Fruit fly (Drosophila melanogaster) whole organism, prepupa: ENCODE measurements around the gene CG17097.

Experiments
- Blimp-1 ChIP-seq: fragments of 200-800 bp; sonication (Bioruptor generic); optimal IDR thresholded peaks from 3 replicates; lab custom pipeline; 2017; ENCODE audit warnings: missing biosample characterization, missing genetic modification characterization, mild to moderate bottlenecking, moderate library complexity, missing genetic modification reagents
- CG10631 ChIP-seq: fragments of 200-800 bp; sonication (Bioruptor generic); optimal IDR thresholded peaks from 2 replicates; lab custom pipeline; 2016; ENCODE audit warnings: missing biosample characterization, missing genetic modification characterization
- CG10669 ChIP-seq: fragments of 200-800 bp; sonication (Bioruptor generic); optimal IDR thresholded peaks from 3 replicates; lab custom pipeline; 2018; ENCODE audit warnings: missing biosample characterization, mild to moderate bottlenecking, missing genetic modification characterization, moderate library complexity
- CG11294 ChIP-seq: fragments of 200-800 bp; sonication (Bioruptor generic); IDR thresholded peaks from 2 replicates; pipeline ENCODE4 v1.3.6; 2022; ENCODE audit warnings: missing biosample characterization, missing genetic modification characterization
- CG11762 ChIP-seq: fragments of 200-800 bp; sonication (Bioruptor generic); optimal IDR thresholded peaks from 3 replicates; lab custom pipeline; 2016; ENCODE audit warnings: missing biosample characterization, missing genetic modification characterization; ENCODE audit not compliant: insufficient read depth
- CG11902 ChIP-seq: fragments of 200-800 bp; sonication (Bioruptor generic); optimal IDR thresholded peaks from 3 replicates; lab custom pipeline; 2016; ENCODE audit warnings: missing biosample characterization, missing genetic modification characterization
- CG15336 ChIP-seq: fragments of 200-800 bp; sonication (Bioruptor generic); IDR thresholded peaks from 2 replicates; pipeline ENCODE4 v1.3.6; 2022; ENCODE audit warnings: missing biosample characterization, missing genetic modification characterization
- CG1621 ChIP-seq: fragments of 200-800 bp; sonication (Bioruptor generic); optimal IDR thresholded peaks from 3 replicates; lab custom pipeline; 2018; ENCODE audit warnings: missing biosample characterization, mild to moderate bottlenecking, missing genetic modification characterization
- CG16779 ChIP-seq: fragments of 200-800 bp; sonication (Bioruptor generic); optimal IDR thresholded peaks from 3 replicates; lab custom pipeline; 2017; ENCODE audit warnings: missing biosample characterization, mild to moderate bottlenecking, missing genetic modification characterization
- CG3032 ChIP-seq: fragments of 200-800 bp; optimal IDR thresholded peaks from 2 replicates; lab custom pipeline; 2019; ENCODE audit warnings: missing biosample characterization, mild to moderate bottlenecking, missing genetic modification characterization, moderate library complexity
- CG31627 ChIP-seq: fragments of 200-800 bp; sonication (Bioruptor generic); optimal IDR thresholded peaks from 3 replicates; lab custom pipeline; 2016; ENCODE audit warnings: missing biosample characterization, missing genetic modification characterization
- CG32006 ChIP-seq: fragments of 200-800 bp; sonication (Bioruptor generic); optimal IDR thresholded peaks from 3 replicates; lab custom pipeline; 2017; ENCODE audit warnings: missing biosample characterization, mild to moderate bottlenecking, missing genetic modification characterization
- CG34406 ChIP-seq: fragments of 200-800 bp; sonication (Bioruptor generic); optimal IDR thresholded peaks from 3 replicates; lab custom pipeline; 2016; ENCODE audit warnings: missing biosample characterization, missing genetic modification characterization
- CG3919 ChIP-seq: fragments of 200-800 bp; sonication (Bioruptor generic); optimal IDR thresholded peaks from 3 replicates; lab custom pipeline; 2016; ENCODE audit warnings: missing biosample characterization, missing genetic modification characterization
- CG4318 ChIP-seq: fragments of 200-800 bp; sonication (Bioruptor generic); optimal IDR thresholded peaks from 3 replicates; lab custom pipeline; 2017; ENCODE audit warnings: missing biosample characterization, mild to moderate bottlenecking, missing genetic modification characterization
- CG6163 ChIP-seq: fragments of 200-800 bp; sonication (Bioruptor generic); IDR thresholded peaks from 3 replicates; pipeline ENCODE4 v1.3.6; 2022; ENCODE audit warnings: missing biosample characterization, missing genetic modification characterization
- CG6276 ChIP-seq: fragments of 200-800 bp; sonication (Bioruptor generic); optimal IDR thresholded peaks from 2 replicates; lab custom pipeline; 2017; ENCODE audit warnings: missing biosample characterization, mild to moderate bottlenecking, missing genetic modification characterization
- CG6808 ChIP-seq: fragments of 200-800 bp; sonication (Bioruptor generic); optimal IDR thresholded peaks from 3 replicates; lab custom pipeline; 2017; ENCODE audit warnings: missing biosample characterization, missing genetic modification characterization, mild to moderate bottlenecking, moderate library complexity, missing genetic modification reagents
- CG6854 ChIP-seq: fragments of 200-800 bp; sonication (Bioruptor generic); optimal IDR thresholded peaks from 2 replicates; lab custom pipeline; 2017; ENCODE audit warnings: missing biosample characterization, mild to moderate bottlenecking, missing genetic modification characterization
- CG7368 ChIP-seq: fragments of 200-800 bp; sonication (Bioruptor generic); optimal IDR thresholded peaks from 3 replicates; lab custom pipeline; 2016; ENCODE audit warnings: missing biosample characterization, missing genetic modification characterization
- CG8119 ChIP-seq: fragments of 200-800 bp; sonication (Bioruptor generic); IDR thresholded peaks from 3 replicates; pipeline ENCODE4 v1.3.6; 2022; ENCODE audit warnings: missing biosample characterization, missing genetic modification characterization
- CG8319 ChIP-seq: fragments of 200-800 bp; sonication (Bioruptor generic); optimal IDR thresholded peaks from 3 replicates; lab custom pipeline; 2016; ENCODE audit warnings: missing biosample characterization, missing genetic modification characterization
- CG8632 ChIP-seq: fragments of 200-800 bp; sonication (Bioruptor generic); optimal IDR thresholded peaks from 3 replicates; lab custom pipeline; 2016; ENCODE audit warnings: missing biosample characterization, missing genetic modification characterization
- CG9139 ChIP-seq: fragments of 200-800 bp; sonication (Bioruptor generic); optimal IDR thresholded peaks from 3 replicates; lab custom pipeline; 2017; ENCODE audit warnings: missing biosample characterization, mild to moderate bottlenecking, missing genetic modification characterization
- Eip75B ChIP-seq: fragments of 200-800 bp; sonication (Bioruptor generic); optimal IDR thresholded peaks from 3 replicates; lab custom pipeline; 2016; ENCODE audit warnings: missing biosample characterization, missing genetic modification characterization
- Eip93F ChIP-seq: fragments of 200-800 bp; sonication (Bioruptor generic); optimal IDR thresholded peaks from 2 replicates; lab custom pipeline; 2016; ENCODE audit warnings: missing biosample characterization, mild to moderate bottlenecking, missing genetic modification characterization
- Ets21C ChIP-seq: fragments of 200-800 bp; sonication (Bioruptor generic); optimal IDR thresholded peaks from 3 replicates; lab custom pipeline; 2016; ENCODE audit warnings: missing biosample characterization, missing genetic modification characterization
- Ets96B ChIP-seq: fragments of 200-800 bp; optimal IDR thresholded peaks from 2 replicates; lab custom pipeline; 2019; ENCODE audit warnings: missing biosample characterization, mild to moderate bottlenecking, missing genetic modification characterization, moderate library complexity
- Gug ChIP-seq: fragments of 200-800 bp; sonication (Bioruptor generic); IDR thresholded peaks from 2 replicates; pipeline ENCODE4 v1.3.6; 2022; ENCODE audit warnings: missing biosample characterization, missing genetic modification characterization
- Hr38 ChIP-seq: sonication (Bioruptor generic); optimal IDR thresholded peaks from 2 replicates; lab custom pipeline; 2016; ENCODE audit warnings: missing biosample characterization, missing genetic modification characterization
- Hr39 ChIP-seq: fragments of 200-800 bp; sonication (Bioruptor generic); optimal IDR thresholded peaks from 2 replicates; lab custom pipeline; 2016; ENCODE audit warnings: missing biosample characterization, missing genetic modification characterization
- Hr4 ChIP-seq: fragments of 200-800 bp; sonication (Bioruptor generic); optimal IDR thresholded peaks from 3 replicates; lab custom pipeline; 2016; ENCODE audit warnings: missing biosample characterization, missing genetic modification characterization
- Lpt ChIP-seq: fragments of 200-800 bp; sonication (Bioruptor generic); optimal IDR thresholded peaks from 3 replicates; lab custom pipeline; 2016; ENCODE audit warnings: missing biosample characterization, missing genetic modification characterization
- Met ChIP-seq: fragments of 200-800 bp; sonication (Bioruptor generic); optimal IDR thresholded peaks from 3 replicates; lab custom pipeline; 2016; ENCODE audit warnings: missing biosample characterization, missing genetic modification characterization
- OdsH ChIP-seq: fragments of 200-800 bp; sonication (Bioruptor generic); optimal IDR thresholded peaks from 3 replicates; lab custom pipeline; 2016; ENCODE audit warnings: missing biosample characterization, missing genetic modification characterization
- Smox ChIP-seq: fragments of 200-800 bp; sonication (Bioruptor generic); optimal IDR thresholded peaks from 3 replicates; lab custom pipeline; 2016; ENCODE audit warnings: missing biosample characterization, missing genetic modification characterization
- Sox14 ChIP-seq: fragments of 200-800 bp; sonication (Bioruptor generic); optimal IDR thresholded peaks from 3 replicates; lab custom pipeline; 2016; ENCODE audit warnings: missing biosample characterization, missing genetic modification characterization
- Sox15 ChIP-seq: fragments of 200-800 bp; sonication (Bioruptor generic); optimal IDR thresholded peaks from 3 replicates; lab custom pipeline; 2016; ENCODE audit warnings: missing biosample characterization, missing genetic modification characterization
- achi ChIP-seq: fragments of 200-800 bp; sonication (Bioruptor generic); optimal IDR thresholded peaks from 3 replicates; lab custom pipeline; 2016; ENCODE audit warnings: missing biosample characterization, missing genetic modification characterization
- acj6 ChIP-seq: fragments of 200-800 bp; sonication (Bioruptor generic); optimal IDR thresholded peaks from 3 replicates; lab custom pipeline; 2016; ENCODE audit warnings: missing biosample characterization, missing genetic modification characterization
- cyc ChIP-seq: fragments of 200-800 bp; sonication (Bioruptor generic); optimal IDR thresholded peaks from 3 replicates; lab custom pipeline; 2016; ENCODE audit warnings: missing biosample characterization, missing genetic modification characterization
- dac ChIP-seq: fragments of 200-800 bp; sonication (Bioruptor generic); optimal IDR thresholded peaks from 2 replicates; lab custom pipeline; 2017; ENCODE audit warnings: missing biosample characterization, mild to moderate bottlenecking, missing genetic modification characterization
- dsx ChIP-seq: fragments of 200-800 bp; optimal IDR thresholded peaks from 3 replicates; lab custom pipeline; 2019; ENCODE audit warnings: missing biosample characterization, mild to moderate bottlenecking, missing genetic modification characterization, moderate library complexity; ENCODE audit not compliant: poor library complexity, severe bottlenecking
- eg ChIP-seq: fragments of 200-800 bp; sonication (Bioruptor generic); IDR thresholded peaks from 3 replicates; pipeline ENCODE4 v1.3.6; 2022; ENCODE audit warnings: missing biosample characterization, missing genetic modification characterization
- esn ChIP-seq: fragments of 200-800 bp; sonication (Bioruptor generic); optimal IDR thresholded peaks from 2 replicates; lab custom pipeline; 2016; ENCODE audit warnings: missing biosample characterization, mild to moderate bottlenecking, missing genetic modification characterization, moderate library complexity
- fd85E ChIP-seq: fragments of 200-800 bp; sonication (Bioruptor generic); optimal IDR thresholded peaks from 3 replicates; lab custom pipeline; 2016; ENCODE audit warnings: missing biosample characterization, missing genetic modification characterization
- fkh ChIP-seq: fragments of 200-800 bp; sonication (Bioruptor generic); optimal IDR thresholded peaks from 3 replicates; lab custom pipeline; 2017; ENCODE audit warnings: missing biosample characterization, mild to moderate bottlenecking, missing genetic modification characterization, moderate library complexity
- lz ChIP-seq: fragments of 200-800 bp; sonication (Bioruptor generic); optimal IDR thresholded peaks from 3 replicates; lab custom pipeline; 2016; ENCODE audit warnings: missing biosample characterization, missing genetic modification characterization
- net ChIP-seq: fragments of 200-800 bp; sonication (Bioruptor generic); optimal IDR thresholded peaks from 3 replicates; lab custom pipeline; 2016; ENCODE audit warnings: missing biosample characterization, missing genetic modification characterization
- pdm3 ChIP-seq: fragments of 200-800 bp; sonication (Bioruptor generic); optimal IDR thresholded peaks from 3 replicates; lab custom pipeline; 2016; ENCODE audit warnings: missing biosample characterization, missing genetic modification characterization
- svp ChIP-seq: fragments of 200-800 bp; sonication (Bioruptor generic); peaks from one replicate; lab custom pipeline; 2016; ENCODE audit warnings: missing biosample characterization, missing genetic modification characterization
- topi ChIP-seq: fragments of 200-800 bp; sonication (Bioruptor generic); optimal IDR thresholded peaks from 3 replicates; lab custom pipeline; 2016; ENCODE audit warnings: missing biosample characterization, missing genetic modification characterization

CG17097 gene

dm6 chr2L:10614660-10615479 lies 31.3 kb upstream of the CG17097 start:
- TF ChIP-seq Sox15 (GFP tag; lab: Kevin White, UChicago) (no peak), dsx (GFP tag; lab: Kevin White, UChicago) (peak; percentile 3), topi (no peak), CG8319 (GFP tag; lab: Kevin White, UChicago) (no peak), CG1621 (tag; lab: Kevin White, UChicago) (no peak), cyc (GFP tag; lab: Kevin White, UChicago) (no peak), CG7368 (GFP tag; lab: Kevin White, UChicago) (no peak), CG8632 (no peak), CG8119 (GFP tag; lab: Robert Waterston, UW) (no peak), CG6808 (GFP tag; lab: Kevin White, UChicago) (peak; percentile 5), CG11902 (GFP tag; lab: Kevin White, UChicago) (no peak), CG4318 (GFP tag; lab: Kevin White, UChicago) (no peak), Hr39 (GFP tag; lab: Kevin White, UChicago) (no peak), Sox14 (no peak), fd85E (GFP tag; lab: Kevin White, UChicago) (no peak), lz (GFP tag; lab: Kevin White, UChicago) (no peak), CG9139 (GFP tag; lab: Kevin White, UChicago) (no peak), CG16779 (tag; lab: Kevin White, UChicago) (no peak), achi (GFP tag; lab: Kevin White, UChicago) (peak; percentile 20), CG10669 (peak; percentile 15), CG6854 (no peak), eg (0 out of 3 replicates have a peak, but pooled peaks have one; percentile 7), CG32006 (peak; percentile 45), Ets21C (GFP tag; lab: Kevin White, UChicago) (no peak), Blimp-1 (GFP tag; lab: Kevin White, UChicago) (no peak), Lpt (no peak), OdsH (GFP tag; lab: Kevin White, UChicago) (peak; percentile 28), pdm3 (GFP tag; lab: Kevin White, UChicago) (peak; percentile 7), net (GFP tag; lab: Kevin White, UChicago) (no peak), Smox (no peak), CG6163 (GFP tag; lab: Robert Waterston, UW) (no peak), esn (GFP tag; lab: Kevin White, UChicago) (peak; percentile 3), Eip75B (no peak), dac (GFP tag; lab: Kevin White, UChicago) (no peak), Ets96B (tag; lab: Kevin White, UChicago) (peak; percentile 16), CG6276 (GFP tag; lab: Kevin White, UChicago) (peak; percentile 23), CG11762 (no peak), CG10631 (GFP tag; lab: Kevin White, UChicago) (peak; percentile 35), CG3032 (tag; lab: Kevin White, UChicago) (peak; percentile 26), CG34406 (GFP tag; lab: Kevin White, UChicago) (no peak), fkh (peak; percentile 48), Gug (GFP tag; lab: Robert Waterston, UW) (no peak), Eip93F (GFP tag; lab: Kevin White, UChicago) (no peak), svp (GFP tag; lab: Kevin White, UChicago) (no peak), CG3919 (GFP tag; lab: Kevin White, UChicago) (no peak), CG31627 (GFP tag; lab: Kevin White, UChicago) (no peak), Hr38 (GFP tag; lab: Kevin White, UChicago) (no peak), Met (no peak), CG15336 (GFP tag; lab: Robert Waterston, UW) (peak; percentile 38), Hr4 (no peak), acj6 (GFP tag; lab: Kevin White, UChicago) (peak; percentile 17), CG11294 (no peak)
